Worm (Caenorhabditis elegans): ENCODE results near the gene srh-279.

The srh-279 gene

DNA sequence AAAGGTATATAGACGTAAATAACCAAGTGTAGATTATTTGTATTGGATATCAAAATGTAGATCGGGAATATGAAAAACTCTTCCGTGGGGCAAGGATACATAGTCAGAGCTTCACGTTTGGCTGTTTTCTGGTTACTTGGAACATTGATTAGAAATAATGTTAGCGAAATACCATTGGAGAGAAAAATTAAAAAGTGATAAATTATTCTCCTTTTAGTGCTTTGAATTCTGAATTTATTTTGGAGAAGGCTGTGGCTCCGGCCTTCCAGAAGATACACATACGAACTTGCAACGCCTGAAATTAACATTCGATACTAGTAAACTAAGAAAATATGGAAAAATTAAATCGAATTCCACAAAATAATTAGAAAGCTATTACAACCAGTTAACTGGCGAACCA, 43.4 kb downstream of the srh-279 start, which contains the start of gene srh-98:
srh-98 (minus strand) TSS at position 101 of the 400 bp plus-strand sequence.
- TF ChIP-seq ztf-11 (tag; optimal IDR thresholded peaks at IDR 0.05) (no peak), nhr-2 (tag; optimal IDR thresholded peaks at IDR 0.05) (no peak), mls-2 (tag; optimal IDR thresholded peaks at IDR 0.05) (no peak), ham-2 (GFP tag; optimal IDR thresholded peaks at IDR 0.05) (no peak), blmp-1 (tag; optimal IDR thresholded peaks at IDR 0.05) (no peak), flh-1 (GFP tag; optimal IDR thresholded peaks at IDR 0.05) (no peak), elt-1 (tag; optimal IDR thresholded peaks at IDR 0.05; ENCODE audit: borderline replicate concordance, insufficient read depth) (no peak), hlh-1 (tag; optimal IDR thresholded peaks at IDR 0.05) (no peak), elt-3 (tag; optimal IDR thresholded peaks at IDR 0.05) (no peak)

DNA sequence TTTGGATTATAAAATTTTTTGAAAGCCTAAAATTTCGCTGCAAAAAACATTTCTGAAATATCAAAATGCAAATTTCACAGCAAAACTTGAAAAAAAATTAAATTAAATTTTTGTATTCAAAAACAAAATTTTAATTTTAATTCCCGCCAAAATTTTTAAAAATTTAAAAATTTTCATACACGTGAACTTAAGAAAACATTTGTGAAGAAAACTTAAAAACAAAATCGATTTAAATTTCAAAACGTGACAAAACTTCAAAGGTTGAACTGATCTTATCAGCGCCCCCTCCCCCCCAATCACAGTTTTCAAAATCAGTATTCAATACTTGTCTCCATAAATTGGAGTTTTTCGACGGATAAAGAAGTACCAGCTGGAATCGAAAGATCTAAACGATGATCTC, 45.0 kb downstream of the srh-279 start, which contains the start of gene F21H7.5:
F21H7.5 (plus strand) TSS at position 301 of the 400 bp plus-strand sequence.
- TF ChIP-seq mls-2 (tag; optimal IDR thresholded peaks at IDR 0.05) (no peak), zip-8 (tag; optimal IDR thresholded peaks at IDR 0.05) (no peak), unc-39 (tag; optimal IDR thresholded peaks at IDR 0.05) (no peak), cnd-1 (tag; optimal IDR thresholded peaks at IDR 0.05) (no peak), tbx-8 (GFP tag; optimal IDR thresholded peaks at IDR 0.05) (no peak), sem-2 (GFP tag; optimal IDR thresholded peaks at IDR 0.05) (no peak), nhr-2 (tag; optimal IDR thresholded peaks at IDR 0.05) (no peak), mep-1 (tag; optimal IDR thresholded peaks at IDR 0.05) (no peak), unc-120 (tag; optimal IDR thresholded peaks at IDR 0.05; ENCODE audit: poor library complexity, severe bottlenecking) (no peak)

DNA sequence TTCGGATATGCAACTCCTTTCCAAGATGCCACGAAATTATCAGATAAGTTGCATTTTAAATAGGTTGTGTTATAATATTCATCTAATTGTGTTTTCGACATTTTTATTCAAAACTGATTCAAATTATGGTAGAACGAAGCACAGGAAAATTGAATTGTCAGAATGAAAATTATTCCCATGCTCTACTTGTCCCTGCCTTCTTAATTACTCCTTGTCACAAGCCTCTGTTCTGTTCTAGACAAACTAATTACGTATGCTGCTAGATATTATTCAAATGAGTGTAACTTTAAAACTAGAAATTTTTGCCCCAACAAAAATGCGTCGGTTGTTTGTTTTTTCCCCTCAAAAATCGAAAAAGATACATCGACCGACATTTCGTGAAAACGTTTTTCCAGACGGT, 51.9 kb downstream of the srh-279 start, which contains the start of gene srh-104:
srh-104 (minus strand) TSS at position 101 of the 400 bp plus-strand sequence.
- TF ChIP-seq tbx-8 (GFP tag; optimal IDR thresholded peaks at IDR 0.05) (no peak), hlh-1 (tag; optimal IDR thresholded peaks at IDR 0.05) (no peak), ceh-39 (tag; optimal IDR thresholded peaks at IDR 0.05) (no peak), M03D4.4 (tag; optimal IDR thresholded peaks at IDR 0.05) (no peak), sem-2 (GFP tag; optimal IDR thresholded peaks at IDR 0.05) (no peak), mep-1 (tag; optimal IDR thresholded peaks at IDR 0.05) (no peak), nhr-76 (tag; optimal IDR thresholded peaks at IDR 0.05) (no peak), snpc-4 (tag; optimal IDR thresholded peaks at IDR 0.05) (no peak), elt-1 (tag; optimal IDR thresholded peaks at IDR 0.05; ENCODE audit: borderline replicate concordance, insufficient read depth) (no peak), ham-2 (GFP tag; optimal IDR thresholded peaks at IDR 0.05) (no peak), unc-120 (tag; optimal IDR thresholded peaks at IDR 0.05; ENCODE audit: poor library complexity, severe bottlenecking) (no peak), ceh-83 (GFP tag; optimal IDR thresholded peaks at IDR 0.05) (no peak), unc-39 (tag; optimal IDR thresholded peaks at IDR 0.05) (no peak), elt-3 (tag; optimal IDR thresholded peaks at IDR 0.05) (no peak), lin-13 (tag; optimal IDR thresholded peaks at IDR 0.05) (no peak), mls-2 (tag; optimal IDR thresholded peaks at IDR 0.05) (no peak), lsy-2 (tag; optimal IDR thresholded peaks at IDR 0.05) (no peak)

All from whole organism, mixed stage, embryonic.